Worm (Caenorhabditis elegans): Measurements from ENCODE around the gene C26D10.6.

DNA sequence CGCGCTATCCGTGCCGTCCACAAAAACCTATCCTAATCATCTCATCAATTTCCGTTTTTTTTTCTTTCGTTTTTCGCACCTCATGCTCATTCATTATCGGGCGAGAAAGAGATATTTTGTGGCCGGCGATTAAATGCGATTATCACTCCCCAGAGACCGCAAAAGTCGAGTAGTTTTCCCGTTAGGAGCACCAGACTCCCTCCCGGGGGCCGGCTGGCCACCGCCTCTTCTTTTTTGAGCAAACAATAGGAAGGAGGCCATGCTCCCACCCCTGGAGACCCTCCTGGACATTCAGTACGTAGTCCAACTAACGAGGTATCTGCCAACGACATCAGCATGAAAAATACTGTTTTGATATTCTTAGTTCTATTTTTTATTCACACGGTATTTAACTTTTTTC is 6.0 kb upstream of the C26D10.6 start, which contains the start of gene M195.2:
- TF ChIP-seq snpc-4 (GFP tag; optimal IDR thresholded peaks at IDR 0.05) = no peak
- no peak for TF ChIP-seq snpc-4 (tag; optimal IDR thresholded peaks at IDR 0.05)
- no peak for TF ChIP-seq nhr-90 (tag; optimal IDR thresholded peaks at IDR 0.05)
- TF ChIP-seq hrde-1 (tag; optimal IDR thresholded peaks at IDR 0.05; ENCODE audit: borderline replicate concordance) = no peak
- no peak for TF ChIP-seq lir-1 (GFP tag; conservative IDR thresholded peaks at IDR 0.05)
- TF ChIP-seq akir-1 (GFP tag; optimal IDR thresholded peaks at IDR 0.05) = no peak
